Worm (Caenorhabditis elegans) whole organism, midembryonic: ENCODE measurements around the gene btb-16.

ENCODE experiments used
- T22C8.4 ChIP-seq: fragments of 200-800 bp; sonication (Bioruptor generic); IDR thresholded peaks from 2 replicates; pipeline ENCODE4 v1.3.6; 2022; ENCODE audit warnings: missing genetic modification characterization, missing compliant biosample characterization
- cog-1 ChIP-seq: sonication (generic microtip); optimal IDR thresholded peaks from 2 replicates; lab custom pipeline; 2016; ENCODE audit warnings: missing genetic modification characterization, missing compliant biosample characterization
- flt-1 ChIP-seq: fragments of 200-800 bp; sonication (Bioruptor generic); IDR thresholded peaks from 2 replicates; pipeline ENCODE4 v1.3.6; 2022; ENCODE audit warnings: missing genetic modification characterization, missing compliant biosample characterization
- klf-2 ChIP-seq: fragments of 200-800 bp; sonication (Bioruptor generic); conservative IDR thresholded peaks from 2 replicates; pipeline ENCODE4 v1.3.6; 2022; ENCODE audit warnings: missing genetic modification reagents, missing genetic modification characterization, missing compliant biosample characterization
- med-1 ChIP-seq: sonication (generic microtip); optimal IDR thresholded peaks from 2 replicates; lab custom pipeline; 2017; ENCODE audit warnings: missing genetic modification characterization, mild to moderate bottlenecking, missing compliant biosample characterization, antibody characterized with exemption, missing genetic modification reagents; ENCODE audit not compliant: insufficient read depth
- ref-1 ChIP-seq: fragments of 200-800 bp; sonication (Bioruptor generic); conservative IDR thresholded peaks from 2 replicates; pipeline ENCODE4 v1.3.6; 2022; ENCODE audit warnings: missing genetic modification reagents, missing genetic modification characterization, missing compliant biosample characterization
- tab-1 ChIP-seq: fragments of 200-800 bp; sonication (Bioruptor generic); IDR thresholded peaks from 2 replicates; pipeline ENCODE4 v1.3.6; 2022; ENCODE audit warnings: missing genetic modification characterization, missing compliant biosample characterization
- ztf-23 ChIP-seq: fragments of 200-800 bp; sonication (Bioruptor generic); IDR thresholded peaks from 2 replicates; pipeline ENCODE4 v1.3.6; 2022; ENCODE audit warnings: missing genetic modification reagents, missing genetic modification characterization, missing compliant biosample characterization
- ztf-29 ChIP-seq: fragments of 200-800 bp; sonication (Bioruptor generic); IDR thresholded peaks from 2 replicates; pipeline ENCODE4 v1.3.6; 2022; ENCODE audit warnings: missing genetic modification reagents, missing genetic modification characterization, missing compliant biosample characterization

Gene btb-16

DNA sequence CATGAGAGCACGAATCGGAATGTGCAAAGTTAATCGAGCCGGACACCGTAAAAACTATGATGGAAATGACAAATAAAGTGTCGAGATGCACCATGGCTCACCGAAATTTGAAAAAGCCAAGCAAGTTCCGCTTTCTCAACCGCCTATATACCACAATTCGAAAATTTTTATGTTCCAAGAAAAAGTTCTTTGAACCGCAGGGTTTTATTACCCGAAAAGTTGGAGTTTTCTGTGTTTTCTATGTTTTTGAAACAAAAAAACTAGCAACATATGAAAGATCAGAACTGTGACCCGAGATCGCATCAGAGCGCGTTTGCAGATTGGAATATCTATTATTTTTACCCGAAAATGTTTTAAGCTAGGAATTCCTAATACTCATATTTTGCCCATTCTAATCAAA is 30.4 kb downstream of the btb-16 start, which contains the start of gene Y46D2A.3:
Gene Y46D2A.3, minus strand, starts transcription at position 101 of the 400 bp plus-strand sequence.
- TF ChIP-seq ztf-29 (GFP tag; lab: Robert Waterston, UW) = no peak
- no peak for TF ChIP-seq flt-1 (GFP tag; lab: Robert Waterston, UW)
- no peak for TF ChIP-seq T22C8.4 (GFP tag; lab: Robert Waterston, UW)
- TF ChIP-seq med-1 (GFP tag; lab: Kevin White, UChicago) = no peak
- no peak for TF ChIP-seq cog-1 (tag; lab: Kevin White, UChicago)
- no peak for TF ChIP-seq ztf-23
- TF ChIP-seq tab-1 (GFP tag; lab: Robert Waterston, UW) = no peak
- TF ChIP-seq ref-1 (GFP tag; lab: Robert Waterston, UW) = no peak
- TF ChIP-seq klf-2 = no peak

DNA sequence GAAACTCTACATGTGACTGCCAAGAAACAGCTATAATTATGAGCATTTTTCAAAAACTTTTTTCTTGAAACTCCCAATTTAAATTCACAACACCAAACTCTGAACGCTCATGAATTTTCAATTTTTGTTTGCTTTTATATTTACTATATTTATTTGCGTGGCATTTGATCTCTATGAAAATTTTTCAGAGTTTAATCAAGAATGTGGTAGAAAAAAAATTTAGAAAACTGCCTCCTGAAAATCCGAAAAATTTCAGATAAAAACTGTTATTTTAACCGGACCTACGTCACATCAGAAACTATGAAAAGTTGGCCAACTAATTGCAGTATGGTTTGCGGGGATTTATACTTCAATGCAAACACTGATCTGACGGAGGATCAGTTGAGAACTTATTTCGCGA is 35.4 kb downstream of the btb-16 start, which contains the start of gene irld-27:
Gene irld-27, plus strand, starts transcription at position 301 of the 400 bp plus-strand sequence.
- TF ChIP-seq ztf-29 (GFP tag; lab: Robert Waterston, UW) (no peak), klf-2 (no peak), cog-1 (tag; lab: Kevin White, UChicago) (no peak), T22C8.4 (GFP tag; lab: Robert Waterston, UW) (no peak)

DNA sequence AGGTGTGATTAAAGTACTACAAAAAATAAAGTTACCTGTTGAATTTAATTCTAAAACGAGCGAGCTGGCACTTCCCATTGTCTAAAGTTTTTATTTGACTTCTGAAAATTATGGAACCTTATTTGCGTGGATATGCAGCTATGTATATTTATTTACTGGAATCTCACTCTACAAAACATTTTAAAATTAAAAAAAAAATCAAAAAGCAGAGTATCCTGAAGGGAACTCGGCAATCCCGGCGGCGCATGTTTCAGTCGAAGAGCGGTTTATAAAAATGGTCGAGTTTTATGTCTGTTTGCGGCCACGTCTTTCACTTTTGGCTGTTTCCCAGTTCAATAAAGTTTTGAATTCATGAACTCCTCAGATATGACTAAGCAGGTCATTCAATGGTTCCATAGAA is 40.4 kb downstream of the btb-16 start, which contains the start of gene F14D2.19:
Gene F14D2.19, minus strand, starts transcription at position 101 of the 400 bp plus-strand sequence.
- TF ChIP-seq T22C8.4 (GFP tag; lab: Robert Waterston, UW) (no peak), ztf-23 (no peak), tab-1 (GFP tag; lab: Robert Waterston, UW) (no peak), flt-1 (GFP tag; lab: Robert Waterston, UW) (no peak), klf-2 (no peak), cog-1 (tag; lab: Kevin White, UChicago) (no peak), ztf-29 (GFP tag; lab: Robert Waterston, UW) (no peak), med-1 (GFP tag; lab: Kevin White, UChicago) (no peak), ref-1 (GFP tag; lab: Robert Waterston, UW) (no peak)

DNA sequence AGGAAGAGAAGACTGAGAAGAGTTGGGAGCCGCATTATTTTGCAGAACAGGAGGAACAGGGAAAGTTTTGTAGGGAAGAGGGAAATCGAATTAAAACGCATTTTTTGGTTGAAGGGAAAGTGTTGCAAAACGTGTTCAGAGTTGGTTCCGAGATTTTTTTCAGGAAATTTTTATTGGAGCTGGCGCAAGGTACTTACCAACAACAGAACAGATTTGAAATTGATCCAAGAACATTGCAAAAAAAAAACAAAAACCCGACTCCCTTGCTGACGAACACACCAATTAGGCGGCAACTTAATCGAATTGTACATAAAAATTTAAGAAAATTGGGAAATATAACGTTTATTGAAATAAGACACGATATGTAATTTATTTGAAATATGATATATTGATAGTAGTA is 41.9 kb downstream of the btb-16 start, which contains the start of gene F14D2.7:
Gene F14D2.7, minus strand, starts transcription at position 101 of the 400 bp plus-strand sequence.
- TF ChIP-seq tab-1 (GFP tag; lab: Robert Waterston, UW) (no peak), med-1 (GFP tag; lab: Kevin White, UChicago) (no peak), flt-1 (GFP tag; lab: Robert Waterston, UW) (no peak), ref-1 (GFP tag; lab: Robert Waterston, UW) (no peak), cog-1 (tag; lab: Kevin White, UChicago) (no peak), ztf-29 (GFP tag; lab: Robert Waterston, UW) (no peak), klf-2 (no peak), ztf-23 (no peak), T22C8.4 (GFP tag; lab: Robert Waterston, UW) (no peak)

DNA sequence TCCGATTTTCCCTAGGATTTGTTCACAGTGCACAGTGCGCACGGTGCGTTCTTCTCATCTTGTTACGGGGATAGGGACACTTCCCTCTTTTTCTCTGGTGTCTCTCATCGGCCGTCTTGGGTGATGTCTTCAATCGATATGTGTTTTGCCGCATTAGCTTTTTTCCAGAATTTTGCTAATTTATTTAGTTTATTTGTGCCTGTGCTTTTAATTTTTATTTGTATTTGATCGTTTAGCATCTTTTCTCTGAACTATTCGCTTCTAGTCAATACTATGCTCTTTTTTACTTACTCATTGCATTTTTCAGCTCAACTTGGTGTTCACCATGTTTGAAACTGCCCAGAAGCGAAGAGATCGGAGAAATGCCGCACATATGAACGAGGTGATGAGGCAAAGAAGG is 43.6 kb downstream of the btb-16 start, which contains the start of gene F14D2.5:
Gene F14D2.5, plus strand, starts transcription at position 301 of the 400 bp plus-strand sequence.
- no peak for TF ChIP-seq ztf-23
- peak; percentile 14; the same call in 1 of the 2 replicates for TF ChIP-seq T22C8.4 (GFP tag; lab: Robert Waterston, UW)
- TF ChIP-seq tab-1 (GFP tag; lab: Robert Waterston, UW) = no peak
- no peak for TF ChIP-seq flt-1 (GFP tag; lab: Robert Waterston, UW)
- no peak for TF ChIP-seq klf-2
- TF ChIP-seq ztf-29 (GFP tag; lab: Robert Waterston, UW) = no peak
- TF ChIP-seq med-1 (GFP tag; lab: Kevin White, UChicago) = no peak
- no peak for TF ChIP-seq ref-1 (GFP tag; lab: Robert Waterston, UW)

DNA sequence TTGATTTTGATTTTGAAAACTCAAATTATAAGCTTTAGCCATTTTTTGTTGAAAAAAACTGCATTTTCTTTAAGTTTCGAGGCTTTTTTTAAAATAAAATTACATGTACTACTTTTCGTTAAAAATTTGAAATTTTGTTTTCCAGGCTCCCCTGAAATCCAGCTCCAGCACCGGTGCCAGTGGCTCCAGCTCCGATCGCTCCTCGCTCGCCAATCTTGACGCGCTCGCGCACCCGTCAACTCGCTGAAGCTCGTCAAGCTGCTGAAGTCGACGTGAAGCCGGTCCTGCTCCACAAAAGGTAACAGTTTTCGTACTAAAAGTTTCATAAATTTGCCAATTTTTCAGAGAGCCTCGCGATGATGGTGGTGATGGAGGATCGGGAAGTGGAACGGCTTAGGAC is 44.1 kb downstream of the btb-16 start:
- TF ChIP-seq med-1 (GFP tag; lab: Kevin White, UChicago) = no peak
- no peak for TF ChIP-seq flt-1 (GFP tag; lab: Robert Waterston, UW)
- TF ChIP-seq ref-1 (GFP tag; lab: Robert Waterston, UW) = no peak
- no peak for TF ChIP-seq T22C8.4 (GFP tag; lab: Robert Waterston, UW)

DNA sequence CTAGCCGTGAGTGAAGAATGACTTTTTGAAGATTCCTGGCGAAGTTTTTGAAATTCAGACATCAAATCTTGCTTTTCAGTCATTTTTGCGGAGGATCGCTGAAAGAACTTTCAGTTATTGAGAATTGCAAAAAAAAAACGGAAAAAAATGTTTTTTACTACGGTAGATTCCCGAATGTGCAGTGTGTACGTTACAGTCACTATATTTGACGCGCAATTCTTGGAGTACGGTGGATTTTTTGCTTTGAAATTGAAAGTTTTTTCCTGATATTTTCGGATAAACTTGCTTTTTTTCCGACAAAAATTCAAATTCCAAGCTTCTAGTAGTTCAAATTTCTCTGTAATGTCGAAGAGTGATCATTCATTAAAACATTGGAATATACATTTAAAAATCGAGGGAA is 45.3 kb downstream of the btb-16 start, which contains the start of gene F14D2.11:
Gene F14D2.11, minus strand, starts transcription at position 101 of the 400 bp plus-strand sequence.
- TF ChIP-seq ztf-29 (GFP tag; lab: Robert Waterston, UW) (no peak), cog-1 (tag; lab: Kevin White, UChicago) (no peak), ztf-23 (no peak), flt-1 (GFP tag; lab: Robert Waterston, UW) (no peak), ref-1 (GFP tag; lab: Robert Waterston, UW) (no peak), tab-1 (GFP tag; lab: Robert Waterston, UW) (no peak), klf-2 (no peak), T22C8.4 (GFP tag; lab: Robert Waterston, UW) (no peak), med-1 (GFP tag; lab: Kevin White, UChicago) (no peak)

DNA sequence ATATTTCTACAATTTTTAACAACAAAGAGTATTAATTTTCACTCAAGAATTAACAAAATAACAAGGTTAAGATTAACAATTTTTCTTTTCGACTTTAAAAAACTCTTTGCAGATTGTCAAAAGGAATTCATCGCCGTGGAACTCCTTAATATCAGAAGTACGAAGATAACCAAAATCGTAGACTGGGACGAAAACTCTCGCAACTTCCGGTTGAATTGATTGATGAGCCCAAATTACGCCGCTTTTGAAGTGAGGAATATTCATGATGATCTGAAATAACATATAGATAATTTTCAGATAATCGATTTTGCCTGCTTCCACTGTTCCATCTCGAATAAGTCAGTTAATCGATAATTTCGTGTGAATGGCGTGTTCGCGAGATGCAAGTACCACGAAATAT is 47.0 kb downstream of the btb-16 start, which contains the start of gene F14D2.15:
Gene F14D2.15, minus strand, starts transcription at position 101 of the 400 bp plus-strand sequence.
- TF ChIP-seq ztf-23 = no peak
- 0 out of 2 replicates have a peak, but pooled peaks have one; percentile 34 for TF ChIP-seq T22C8.4 (GFP tag; lab: Robert Waterston, UW)

DNA sequence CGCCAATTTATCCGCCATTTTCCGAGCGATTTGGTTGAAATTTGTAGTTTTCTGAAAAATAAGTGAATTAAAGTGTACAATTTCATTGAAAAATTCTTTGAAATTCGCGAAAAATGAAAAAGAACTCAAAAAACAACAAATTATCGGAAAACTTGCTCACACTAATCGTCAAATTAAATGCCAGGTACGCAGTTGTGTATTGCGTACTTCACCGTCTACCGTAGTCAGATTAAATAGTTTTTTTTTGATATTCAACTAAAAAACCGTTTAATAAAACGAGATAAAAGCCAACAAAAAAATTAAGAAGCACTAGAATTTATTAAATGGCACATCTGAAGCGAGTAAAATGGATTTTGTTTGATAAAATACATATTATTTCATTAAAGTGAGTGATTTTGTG is 48.2 kb downstream of the btb-16 start, which contains the start of gene bath-28:
Gene bath-28, minus strand, starts transcription at position 51 of the 400 bp plus-strand sequence.
- TF ChIP-seq klf-2 (no peak), flt-1 (GFP tag; lab: Robert Waterston, UW) (no peak), ztf-29 (GFP tag; lab: Robert Waterston, UW) (no peak), ref-1 (GFP tag; lab: Robert Waterston, UW) (no peak), med-1 (GFP tag; lab: Kevin White, UChicago) (no peak), ztf-23 (no peak), tab-1 (GFP tag; lab: Robert Waterston, UW) (no peak), cog-1 (tag; lab: Kevin White, UChicago) (no peak), T22C8.4 (GFP tag; lab: Robert Waterston, UW) (no peak)
